Fruit fly (Drosophila melanogaster) whole organism, wandering third instar larva: ENCODE measurements around the gene ClpX.

ENCODE experiments used
- Abd-B ChIP-seq: fragments of >200 bp; optimal IDR thresholded peaks from 2 replicates; lab custom pipeline; 2017; ENCODE audit warnings: missing biosample characterization, missing genetic modification characterization
- CG32264 ChIP-seq: fragments of 200-800 bp; sonication (Bioruptor generic); optimal IDR thresholded peaks from 2 replicates; lab custom pipeline; 2016; ENCODE audit warnings: missing biosample characterization, missing genetic modification characterization
- CG9705 ChIP-seq: fragments of 200-800 bp; sonication (Bioruptor generic); optimal IDR thresholded peaks from 2 replicates; lab custom pipeline; 2018; ENCODE audit warnings: missing biosample characterization, mild to moderate bottlenecking, missing genetic modification characterization
- CrebA ChIP-seq: fragments of 200-800 bp; sonication (Bioruptor generic); optimal IDR thresholded peaks from 2 replicates; lab custom pipeline; 2016; ENCODE audit warnings: missing biosample characterization, mild to moderate bottlenecking, missing genetic modification characterization, borderline replicate concordance
- Dfd ChIP-seq: fragments of >200 bp; optimal IDR thresholded peaks from 2 replicates; lab custom pipeline; 2017; ENCODE audit warnings: missing biosample characterization, missing genetic modification characterization
- Dif ChIP-seq: fragments of 200-275, 200-300 bp; sonication (Bioruptor generic); optimal IDR thresholded peaks from 2 replicates; lab custom pipeline; 2018; ENCODE audit warnings: missing biosample characterization, missing genetic modification characterization; ENCODE audit not compliant: partially characterized antibody
- GATAd ChIP-seq: sonication (Bioruptor generic); optimal IDR thresholded peaks from 2 replicates; lab custom pipeline; 2016; ENCODE audit warnings: missing biosample characterization, missing genetic modification characterization
- HLH106 ChIP-seq: fragments of 200-800 bp; optimal IDR thresholded peaks from 3 replicates; lab custom pipeline; 2019; ENCODE audit warnings: missing biosample characterization, mild to moderate bottlenecking, missing genetic modification characterization, moderate library complexity
- Hnf4 ChIP-seq: fragments of 200-800 bp; sonication (Bioruptor generic); optimal IDR thresholded peaks from 2 replicates; lab custom pipeline; 2016; ENCODE audit warnings: missing biosample characterization, mild to moderate bottlenecking, missing genetic modification characterization
- Hr78 ChIP-seq: fragments of >200 bp; optimal IDR thresholded peaks from 2 replicates; lab custom pipeline; 2017; ENCODE audit warnings: missing biosample characterization, missing genetic modification characterization
- Hr83 ChIP-seq: fragments of 200-300 bp; sonication (Bioruptor generic); optimal IDR thresholded peaks from 2 replicates; lab custom pipeline; 2016; ENCODE audit warnings: missing biosample characterization, mild to moderate bottlenecking, missing genetic modification characterization, moderate library complexity; ENCODE audit not compliant: poor library complexity, severe bottlenecking
- Jra ChIP-seq: sonication (Bioruptor generic); optimal IDR thresholded peaks from 2 replicates; lab custom pipeline; 2016; ENCODE audit warnings: missing biosample characterization, missing genetic modification characterization
- Mio ChIP-seq: sonication (Bioruptor generic); optimal IDR thresholded peaks from 2 replicates; lab custom pipeline; 2016; ENCODE audit warnings: missing biosample characterization, missing genetic modification characterization
- Myc ChIP-seq: fragments of >200 bp; optimal IDR thresholded peaks from 2 replicates; lab custom pipeline; 2017
- N ChIP-seq: fragments of >200 bp; optimal IDR thresholded peaks from 2 replicates; lab custom pipeline; 2018; ENCODE audit warnings: missing biosample characterization, missing external identifiers, missing genetic modification characterization
- OdsH ChIP-seq: fragments of 200-800 bp; sonication (Bioruptor generic); optimal IDR thresholded peaks from 2 replicates; lab custom pipeline; 2016; ENCODE audit warnings: missing biosample characterization, mild to moderate bottlenecking, missing genetic modification characterization
- Rel ChIP-seq, 2 experiments: fragments of 200-800 bp; sonication (Bioruptor generic) in 1 of 2; optimal IDR thresholded peaks; 2 replicates in 1 of 2; 3 replicates in 1 of 2; lab custom pipeline; 2016 to 2019; ENCODE audit warnings: mild to moderate bottlenecking in 2 of 2, missing biosample characterization in 2 of 2, missing genetic modification characterization in 2 of 2, moderate library complexity in 1 of 2
- Sp1 ChIP-seq: fragments of 200-800 bp; sonication (Bioruptor generic); optimal IDR thresholded peaks from 3 replicates; lab custom pipeline; 2019; ENCODE audit warnings: missing biosample characterization, mild to moderate bottlenecking, missing genetic modification characterization, moderate library complexity
- Vsx2 ChIP-seq: fragments of 200-300, 225-300 bp; sonication (Bioruptor generic); optimal IDR thresholded peaks from 2 replicates; lab custom pipeline; 2018; ENCODE audit warnings: missing biosample characterization, missing genetic modification characterization; ENCODE audit not compliant: partially characterized antibody
- br ChIP-seq: fragments of 200-800 bp; sonication (Bioruptor generic); optimal IDR thresholded peaks from 2 replicates; lab custom pipeline; 2016; ENCODE audit warnings: missing biosample characterization, missing genetic modification characterization
- brk ChIP-seq: fragments of 200-800 bp; sonication (Bioruptor generic); optimal IDR thresholded peaks from 2 replicates; lab custom pipeline; 2016; ENCODE audit warnings: missing biosample characterization, mild to moderate bottlenecking, missing genetic modification characterization
- dl ChIP-seq, 2 experiments: fragments of 175-275, 200-275 bp in 1 of 2; fragments of 200-275 bp in 1 of 2; sonication (Bioruptor generic); optimal IDR thresholded peaks; lab custom pipeline; 2018; ENCODE audit warnings: mild to moderate bottlenecking in 2 of 2, missing biosample characterization in 2 of 2, missing genetic modification characterization in 2 of 2, moderate library complexity in 2 of 2; ENCODE audit not compliant: partially characterized antibody in 2 of 2, insufficient read depth in 1 of 2
- dmrt93B ChIP-seq: fragments of 200-800 bp; sonication (Bioruptor generic); optimal IDR thresholded peaks from 2 replicates; lab custom pipeline; 2018; ENCODE audit warnings: missing biosample characterization, mild to moderate bottlenecking, missing genetic modification characterization
- dsf ChIP-seq: sonication (Bioruptor generic); optimal IDR thresholded peaks from 2 replicates; lab custom pipeline; 2016; ENCODE audit warnings: missing biosample characterization, missing genetic modification characterization, borderline replicate concordance
- ey ChIP-seq: fragments of 200-800 bp; sonication (Bioruptor generic); optimal IDR thresholded peaks from 2 replicates; lab custom pipeline; 2016; ENCODE audit warnings: missing biosample characterization, missing genetic modification characterization
- foxo ChIP-seq, 2 experiments: fragments of 200-800 bp; sonication (Bioruptor generic); optimal IDR thresholded peaks; 2 replicates in 1 of 2; 3 replicates in 1 of 2; lab custom pipeline; 2016 to 2017; ENCODE audit warnings: missing biosample characterization in 2 of 2, missing genetic modification characterization in 2 of 2
- fru ChIP-seq: fragments of 200-800 bp; sonication (Bioruptor generic); optimal IDR thresholded peaks from 3 replicates; lab custom pipeline; 2016; ENCODE audit warnings: missing biosample characterization, mild to moderate bottlenecking, missing genetic modification characterization
- h ChIP-seq: fragments of 200-800 bp; sonication (Bioruptor generic); optimal IDR thresholded peaks from 3 replicates; lab custom pipeline; 2016; ENCODE audit warnings: missing biosample characterization, mild to moderate bottlenecking, missing genetic modification characterization
- jim ChIP-seq: fragments of 175-275, 200-325 bp; sonication (Bioruptor generic); optimal IDR thresholded peaks from 2 replicates; lab custom pipeline; 2016; ENCODE audit warnings: missing biosample characterization, mild to moderate bottlenecking, missing genetic modification characterization
- lola ChIP-seq: fragments of >200 bp; optimal IDR thresholded peaks from 2 replicates; lab custom pipeline; 2017; ENCODE audit warnings: missing biosample characterization, missing genetic modification characterization
- pan ChIP-seq: fragments of >200 bp; optimal IDR thresholded peaks from 2 replicates; lab custom pipeline; 2017
- psq ChIP-seq: fragments of 200-800 bp; sonication (Bioruptor generic); optimal IDR thresholded peaks from 3 replicates; lab custom pipeline; 2017; ENCODE audit warnings: missing biosample characterization, mild to moderate bottlenecking, missing genetic modification characterization, moderate library complexity
- rgr ChIP-seq: fragments of 200-800 bp; sonication (Bioruptor generic); optimal IDR thresholded peaks from 3 replicates; lab custom pipeline; 2016; ENCODE audit warnings: missing biosample characterization, mild to moderate bottlenecking, missing genetic modification characterization
- sage ChIP-seq: fragments of 200-800 bp; sonication (Bioruptor generic); optimal IDR thresholded peaks from 2 replicates; lab custom pipeline; 2016; ENCODE audit warnings: missing biosample characterization, mild to moderate bottlenecking, missing genetic modification characterization
- sv ChIP-seq: fragments of 200-800 bp; sonication (Bioruptor generic); optimal IDR thresholded peaks from 3 replicates; lab custom pipeline; 2016; ENCODE audit warnings: missing biosample characterization, missing genetic modification characterization
- tai ChIP-seq: sonication (Bioruptor generic); optimal IDR thresholded peaks from 2 replicates; lab custom pipeline; 2016; ENCODE audit warnings: missing biosample characterization, missing genetic modification characterization
- usp ChIP-seq: fragments of >200 bp; optimal IDR thresholded peaks from 2 replicates; lab custom pipeline; 2017; ENCODE audit warnings: missing biosample characterization, missing genetic modification characterization
- woc ChIP-seq: sonication (Bioruptor generic); optimal IDR thresholded peaks from 2 replicates; lab custom pipeline; 2016; ENCODE audit warnings: missing biosample characterization, mild to moderate bottlenecking, missing genetic modification characterization

The ClpX gene

DNA sequence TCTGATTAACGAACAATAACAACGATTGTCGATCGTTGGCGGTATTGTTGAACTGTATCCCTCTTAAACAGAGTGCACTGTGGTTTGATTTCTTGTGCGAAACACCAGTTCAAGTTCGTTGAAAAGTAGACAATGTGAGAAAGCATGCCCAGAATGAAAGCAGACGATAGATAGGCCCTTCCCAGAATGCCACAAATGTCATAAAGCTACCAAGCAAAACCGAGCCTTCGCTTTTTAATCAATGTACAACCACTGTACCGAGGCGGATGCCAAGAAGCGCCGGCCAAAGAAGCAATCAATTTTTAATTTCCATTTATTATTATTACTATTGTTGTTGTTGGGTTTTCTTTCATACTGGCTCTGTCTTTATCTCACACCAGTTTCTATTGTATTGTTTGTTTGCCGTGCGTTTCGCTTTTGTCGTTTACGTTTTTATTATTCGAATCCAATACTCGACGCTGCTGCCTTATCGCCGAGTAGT lies 5.4 kb upstream of the ClpX start (continued):
- TF ChIP-seq Hr78 (GFP tag; lab: Kevin White, UChicago): no peak
- no peak for TF ChIP-seq jim
- TF ChIP-seq CG32264: peak; percentile 64
- TF ChIP-seq Mio: no peak
- TF ChIP-seq, all 38 proteins: peak for 21

DNA sequence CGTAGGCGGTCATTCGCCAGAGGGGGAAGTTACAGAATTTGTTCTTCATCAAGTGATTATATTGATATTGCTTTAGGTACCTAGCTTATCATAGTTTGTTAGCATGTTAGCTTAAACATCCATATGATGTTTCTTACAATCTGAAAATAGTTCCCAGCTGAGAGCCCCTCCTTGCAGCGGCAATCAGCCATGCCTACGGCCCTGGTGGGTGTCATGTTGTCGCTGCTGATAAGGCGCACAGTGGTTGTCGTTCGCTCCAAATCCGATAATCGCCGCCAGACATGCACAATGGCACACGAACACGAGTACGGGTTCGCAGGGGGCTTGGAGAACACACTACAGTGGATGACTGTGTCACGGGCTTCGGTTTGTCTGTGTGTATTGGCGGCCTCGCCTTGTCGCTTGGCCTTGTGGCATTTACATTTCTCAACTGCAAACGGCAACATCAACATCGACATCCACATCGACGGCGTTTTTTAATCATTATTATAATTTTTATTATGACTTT lies 2.5 kb upstream of the ClpX start:
- TF ChIP-seq psq (GFP tag; lab: Kevin White, UChicago) (peak; percentile 86), h (GFP tag; lab: Kevin White, UChicago) (peak; percentile 95), sage (GFP tag; lab: Kevin White, UChicago) (peak; percentile 55), Jra (GFP tag; lab: Kevin White, UChicago) (peak; percentile 92), Vsx2 (GFP tag; lab: Kevin White, UChicago) (no peak), Dif (GFP tag; lab: Kevin White, UChicago) (peak; percentile 42), CG32264 (peak; percentile 66), Mio (peak; percentile 78), Myc (lab: Kevin White, UChicago) (no peak), pan (lab: Kevin White, UChicago) (no peak), Hr78 (GFP tag; lab: Kevin White, UChicago) (no peak), GATAd (peak; percentile 45), jim (peak; percentile 10), Hnf4 (GFP tag; lab: Kevin White, UChicago) (peak; percentile 92), dsf (GFP tag; lab: Kevin White, UChicago) (peak; percentile 56), HLH106 (tag; lab: Kevin White, UChicago) (peak; percentile 89), ey (GFP tag; lab: Kevin White, UChicago) (peak; percentile 96), dmrt93B (GFP tag; lab: Kevin White, UChicago) (peak; percentile 83), N (GFP tag; lab: Kevin White, UChicago) (no peak), Rel (GFP tag; optimal IDR thresholded peaks at IDR 0.05; lab: Kevin White, UChicago) (peak; percentile 33), Rel (tag; optimal IDR thresholded peaks at IDR 0.05; lab: Kevin White, UChicago) (peak; percentile 87), dl (GFP tag; optimal IDR thresholded peaks at IDR 0.05; lab: Kevin White, UChicago; ENCODE audit: insufficient read depth in 1 of 2, partially characterized antibody in 2 of 2) (no peak), OdsH (GFP tag; lab: Kevin White, UChicago) (peak; percentile 95), foxo (GFP tag; optimal IDR thresholded peaks at IDR 0.05; lab: Kevin White, UChicago) (peak; percentile 6 to 94), CrebA (no peak), br (GFP tag; lab: Kevin White, UChicago) (peak; percentile 95), brk (GFP tag; lab: Kevin White, UChicago) (no peak), lola (GFP tag; lab: Kevin White, UChicago) (no peak), rgr (GFP tag; lab: Kevin White, UChicago) (peak; percentile 96), CG9705 (GFP tag; lab: Kevin White, UChicago) (peak; percentile 52), fru (peak; percentile 95), Hr83 (GFP tag; lab: Kevin White, UChicago) (peak; percentile 81), Abd-B (GFP tag; lab: Kevin White, UChicago) (no peak), tai (GFP tag; lab: Kevin White, UChicago) (peak; percentile 89), woc (GFP tag; lab: Kevin White, UChicago) (peak; percentile 75), usp (GFP tag; lab: Kevin White, UChicago) (no peak), Dfd (GFP tag; lab: Kevin White, UChicago) (no peak), sv (GFP tag; lab: Kevin White, UChicago) (peak; percentile 68), Sp1 (GFP tag; lab: Kevin White, UChicago) (peak; percentile 86)
